Fruit fly (Drosophila melanogaster): ENCODE data around the gene CG43338.

Gene CG43338

dm6 chr2L:18658108-18658507, 12.9 kb downstream of the CG43338 start:
- TF ChIP-seq foxo (GFP tag; optimal IDR thresholded peaks at IDR 0.05) (peak in 1 of 2 experiments; percentile 18), Dif (GFP tag; optimal IDR thresholded peaks at IDR 0.05; ENCODE audit: partially characterized antibody) (no peak), HLH106 (tag; optimal IDR thresholded peaks at IDR 0.05) (peak; percentile 8), Hr78 (GFP tag; optimal IDR thresholded peaks at IDR 0.05) (no peak), Hr83 (GFP tag; optimal IDR thresholded peaks at IDR 0.05; ENCODE audit: poor library complexity, severe bottlenecking) (no peak)

dm6 chr2L:18656691-18657237, 14.3 kb downstream of the CG43338 start:
- TF ChIP-seq HLH106 (tag; optimal IDR thresholded peaks at IDR 0.05) = no peak
- TF ChIP-seq pan (optimal IDR thresholded peaks at IDR 0.05) = no peak
- no peak for TF ChIP-seq lola (GFP tag; optimal IDR thresholded peaks at IDR 0.05)
- no peak for TF ChIP-seq dl (GFP tag; optimal IDR thresholded peaks at IDR 0.05; ENCODE audit: insufficient read depth in 1 of 2, partially characterized antibody in 2 of 2)
- no peak for TF ChIP-seq woc (GFP tag; optimal IDR thresholded peaks at IDR 0.05)
- no peak for TF ChIP-seq OdsH (GFP tag; optimal IDR thresholded peaks at IDR 0.05)
- no peak for TF ChIP-seq psq (GFP tag; optimal IDR thresholded peaks at IDR 0.05)
- no peak for TF ChIP-seq Hr78 (GFP tag; optimal IDR thresholded peaks at IDR 0.05)
- no peak for TF ChIP-seq dsf (GFP tag; optimal IDR thresholded peaks at IDR 0.05; ENCODE audit: borderline replicate concordance)
- TF ChIP-seq br (GFP tag; optimal IDR thresholded peaks at IDR 0.05) = no peak
- TF ChIP-seq Hr83 (GFP tag; optimal IDR thresholded peaks at IDR 0.05; ENCODE audit: poor library complexity, severe bottlenecking) = no peak
- TF ChIP-seq tai (GFP tag; optimal IDR thresholded peaks at IDR 0.05) = no peak
- no peak for TF ChIP-seq GATAd (GFP tag; optimal IDR thresholded peaks at IDR 0.05)

- TF ChIP-seq brk (GFP tag; optimal IDR thresholded peaks at IDR 0.05) (peak; percentile 94), Abd-B (GFP tag; optimal IDR thresholded peaks at IDR 0.05) (no peak), dl (GFP tag; optimal IDR thresholded peaks at IDR 0.05; ENCODE audit: insufficient read depth in 1 of 2, partially characterized antibody in 2 of 2) (no peak), h (GFP tag; optimal IDR thresholded peaks at IDR 0.05) (peak; percentile 97), HLH106 (tag; optimal IDR thresholded peaks at IDR 0.05) (peak; percentile 90), pan (optimal IDR thresholded peaks at IDR 0.05) (peak; percentile 58), rgr (GFP tag; optimal IDR thresholded peaks at IDR 0.05) (peak; percentile 95), Sp1 (GFP tag; optimal IDR thresholded peaks at IDR 0.05) (peak; percentile 80), fru (GFP tag; optimal IDR thresholded peaks at IDR 0.05) (peak; percentile 93), Dif (GFP tag; optimal IDR thresholded peaks at IDR 0.05; ENCODE audit: partially characterized antibody) (no peak), foxo (GFP tag; optimal IDR thresholded peaks at IDR 0.05) (peak; percentile 55 to 87), Hr83 (GFP tag; optimal IDR thresholded peaks at IDR 0.05; ENCODE audit: poor library complexity, severe bottlenecking) (peak; percentile 44), dmrt93B (GFP tag; optimal IDR thresholded peaks at IDR 0.05) (peak; percentile 80), sv (GFP tag; optimal IDR thresholded peaks at IDR 0.05) (peak; percentile 41), Jra (GFP tag; optimal IDR thresholded peaks at IDR 0.05) (peak; percentile 69), Myc (optimal IDR thresholded peaks at IDR 0.05) (no peak), Mio (GFP tag; optimal IDR thresholded peaks at IDR 0.05) (peak; percentile 26), Hnf4 (GFP tag; optimal IDR thresholded peaks at IDR 0.05) (peak; percentile 86), lola (GFP tag; optimal IDR thresholded peaks at IDR 0.05) (no peak), br (GFP tag; optimal IDR thresholded peaks at IDR 0.05) (peak; percentile 89), usp (GFP tag; optimal IDR thresholded peaks at IDR 0.05) (no peak), dsf (GFP tag; optimal IDR thresholded peaks at IDR 0.05; ENCODE audit: borderline replicate concordance) (peak; percentile 38), CG9705 (GFP tag; optimal IDR thresholded peaks at IDR 0.05) (peak; percentile 17), Dfd (GFP tag; optimal IDR thresholded peaks at IDR 0.05) (no peak), Rel (GFP tag; optimal IDR thresholded peaks at IDR 0.05) (peak; percentile 81), Rel (tag; optimal IDR thresholded peaks at IDR 0.05) (no peak), OdsH (GFP tag; optimal IDR thresholded peaks at IDR 0.05) (peak; percentile 91), CG32264 (GFP tag; optimal IDR thresholded peaks at IDR 0.05) (peak; percentile 88), Vsx2 (GFP tag; optimal IDR thresholded peaks at IDR 0.05; ENCODE audit: partially characterized antibody) (no peak), GATAd (GFP tag; optimal IDR thresholded peaks at IDR 0.05) (no peak), psq (GFP tag; optimal IDR thresholded peaks at IDR 0.05) (peak; percentile 86), Hr78 (GFP tag; optimal IDR thresholded peaks at IDR 0.05) (no peak), sage (GFP tag; optimal IDR thresholded peaks at IDR 0.05) (peak; percentile 94), jim (GFP tag; optimal IDR thresholded peaks at IDR 0.05) (no peak), woc (GFP tag; optimal IDR thresholded peaks at IDR 0.05) (peak; percentile 95), ey (GFP tag; optimal IDR thresholded peaks at IDR 0.05) (peak; percentile 92), CrebA (GFP tag; optimal IDR thresholded peaks at IDR 0.05; ENCODE audit: borderline replicate concordance) (no peak), N (GFP tag; optimal IDR thresholded peaks at IDR 0.05) (no peak), tai (GFP tag; optimal IDR thresholded peaks at IDR 0.05) (peak; percentile 71)
Observed at dm6 chr2L:18653328-18653675, 17.7 kb downstream of the CG43338 start.

Data from whole organism, wandering third instar larva.